Worm (Caenorhabditis elegans) whole organism, midembryonic: ENCODE results near the gene ech-3.

ENCODE experiments used
- cog-1 ChIP-seq: sonication (generic microtip); optimal IDR thresholded peaks from 2 replicates; lab custom pipeline; 2016; ENCODE audit warnings: missing genetic modification characterization, missing compliant biosample characterization
- flt-1 ChIP-seq: fragments of 200-800 bp; sonication (Bioruptor generic); IDR thresholded peaks from 2 replicates; pipeline ENCODE4 v1.3.6; 2022; ENCODE audit warnings: missing genetic modification characterization, missing compliant biosample characterization
- klf-2 ChIP-seq: fragments of 200-800 bp; sonication (Bioruptor generic); conservative IDR thresholded peaks from 2 replicates; pipeline ENCODE4 v1.3.6; 2022; ENCODE audit warnings: missing genetic modification reagents, missing genetic modification characterization, missing compliant biosample characterization
- ref-1 ChIP-seq: fragments of 200-800 bp; sonication (Bioruptor generic); conservative IDR thresholded peaks from 2 replicates; pipeline ENCODE4 v1.3.6; 2022; ENCODE audit warnings: missing genetic modification reagents, missing genetic modification characterization, missing compliant biosample characterization
- ztf-23 ChIP-seq: fragments of 200-800 bp; sonication (Bioruptor generic); IDR thresholded peaks from 2 replicates; pipeline ENCODE4 v1.3.6; 2022; ENCODE audit warnings: missing genetic modification reagents, missing genetic modification characterization, missing compliant biosample characterization
- ztf-29 ChIP-seq: fragments of 200-800 bp; sonication (Bioruptor generic); IDR thresholded peaks from 2 replicates; pipeline ENCODE4 v1.3.6; 2022; ENCODE audit warnings: missing genetic modification reagents, missing genetic modification characterization, missing compliant biosample characterization

ce11 chrV:8069637-8070036 lies 47.6 kb downstream of the ech-3 start, which contains the start of gene str-143:
- TF ChIP-seq flt-1 (GFP tag; lab: Robert Waterston, UW) (no peak), ref-1 (GFP tag; lab: Robert Waterston, UW) (no peak), ztf-29 (no peak), klf-2 (no peak), ztf-23 (GFP tag; lab: Robert Waterston, UW) (no peak), cog-1 (no peak)
